Fruit fly (Drosophila melanogaster): ENCODE measurements around the gene PVRAP.

- TF ChIP-seq Pif1A (GFP tag; optimal IDR thresholded peaks at IDR 0.05) (no peak), Ets98B (GFP tag; IDR thresholded peaks at IDR 0.05) (no peak), CG32121 (GFP tag; IDR thresholded peaks at IDR 0.05) (no peak), EcR (GFP tag; optimal IDR thresholded peaks at IDR 0.05) (no peak), Snoo (tag; optimal IDR thresholded peaks at IDR 0.05) (no peak), fd96Ca (GFP tag; IDR thresholded peaks at IDR 0.05) (no peak), CG13204 (GFP tag; optimal IDR thresholded peaks at IDR 0.05) (no peak), Pif1B (GFP tag; optimal IDR thresholded peaks at IDR 0.05) (no peak), CG4496 (GFP tag; IDR thresholded peaks at IDR 0.05) (no peak), CG14655 (GFP tag; optimal IDR thresholded peaks at IDR 0.05) (no peak)
These were observed 16.9 kb upstream of the PVRAP start for dm6 chr3L:5980120-5980519.
